Worm (Caenorhabditis elegans) whole organism, midembryonic: Measurements from ENCODE around the gene vps-35.
A peak's percentile ranks its signal among the peaks of the same experiment; 100 is the strongest.

ENCODE experiments used
- T22C8.4 ChIP-seq: fragments of 200-800 bp; sonication (Bioruptor generic); IDR thresholded peaks from 2 replicates; pipeline ENCODE4 v1.3.6; 2022; ENCODE audit warnings: missing genetic modification characterization, missing compliant biosample characterization
- cog-1 ChIP-seq: sonication (generic microtip); optimal IDR thresholded peaks from 2 replicates; lab custom pipeline; 2016; ENCODE audit warnings: missing genetic modification characterization, missing compliant biosample characterization
- flt-1 ChIP-seq: fragments of 200-800 bp; sonication (Bioruptor generic); IDR thresholded peaks from 2 replicates; pipeline ENCODE4 v1.3.6; 2022; ENCODE audit warnings: missing genetic modification characterization, missing compliant biosample characterization
- klf-2 ChIP-seq: fragments of 200-800 bp; sonication (Bioruptor generic); conservative IDR thresholded peaks from 2 replicates; pipeline ENCODE4 v1.3.6; 2022; ENCODE audit warnings: missing genetic modification reagents, missing genetic modification characterization, missing compliant biosample characterization
- med-1 ChIP-seq: sonication (generic microtip); optimal IDR thresholded peaks from 2 replicates; lab custom pipeline; 2017; ENCODE audit warnings: missing genetic modification characterization, mild to moderate bottlenecking, missing compliant biosample characterization, antibody characterized with exemption, missing genetic modification reagents; ENCODE audit not compliant: insufficient read depth
- ref-1 ChIP-seq: fragments of 200-800 bp; sonication (Bioruptor generic); conservative IDR thresholded peaks from 2 replicates; pipeline ENCODE4 v1.3.6; 2022; ENCODE audit warnings: missing genetic modification reagents, missing genetic modification characterization, missing compliant biosample characterization
- tab-1 ChIP-seq: fragments of 200-800 bp; sonication (Bioruptor generic); IDR thresholded peaks from 2 replicates; pipeline ENCODE4 v1.3.6; 2022; ENCODE audit warnings: missing genetic modification characterization, missing compliant biosample characterization
- ztf-23 ChIP-seq: fragments of 200-800 bp; sonication (Bioruptor generic); IDR thresholded peaks from 2 replicates; pipeline ENCODE4 v1.3.6; 2022; ENCODE audit warnings: missing genetic modification reagents, missing genetic modification characterization, missing compliant biosample characterization
- ztf-29 ChIP-seq: fragments of 200-800 bp; sonication (Bioruptor generic); IDR thresholded peaks from 2 replicates; pipeline ENCODE4 v1.3.6; 2022; ENCODE audit warnings: missing genetic modification reagents, missing genetic modification characterization, missing compliant biosample characterization

The vps-35 gene

ce11 chrII:5907482-5907881 lies at the start of gene vps-35:
TSS of gene vps-35 (plus strand) at chrII:5907816.
- TF ChIP-seq ref-1 (GFP tag; lab: Robert Waterston, UW), result no peak
- no peak; the same call in 1 of the 2 replicates for TF ChIP-seq klf-2 (GFP tag; lab: Robert Waterston, UW)
- TF ChIP-seq tab-1 (GFP tag; lab: Robert Waterston, UW), result no peak
- no peak for TF ChIP-seq cog-1 (tag; lab: Kevin White, UChicago)
- TF ChIP-seq ztf-29 (GFP tag; lab: Robert Waterston, UW), result no peak
- TF ChIP-seq T22C8.4 (GFP tag; lab: Robert Waterston, UW), result no peak
- TF ChIP-seq ztf-23, result no peak
- TF ChIP-seq flt-1 (GFP tag; lab: Robert Waterston, UW), result no peak
- no peak for TF ChIP-seq med-1

ce11 chrII:5858322-5858721 lies 49.3 kb upstream of the vps-35 start, which contains the start of gene F55C12.4:
TSS of gene F55C12.4 (minus strand) at chrII:5858422.
- TF ChIP-seq T22C8.4 (GFP tag; lab: Robert Waterston, UW) (no peak), flt-1 (GFP tag; lab: Robert Waterston, UW) (no peak), cog-1 (tag; lab: Kevin White, UChicago) (no peak), ref-1 (GFP tag; lab: Robert Waterston, UW) (no peak), med-1 (no peak), klf-2 (GFP tag; lab: Robert Waterston, UW) (no peak), ztf-23 (no peak), tab-1 (GFP tag; lab: Robert Waterston, UW) (no peak)

ce11 chrII:5860621-5861020 lies 47.0 kb upstream of the vps-35 start:
- TF ChIP-seq ref-1 (GFP tag; lab: Robert Waterston, UW) (no peak), flt-1 (GFP tag; lab: Robert Waterston, UW) (no peak), klf-2 (GFP tag; lab: Robert Waterston, UW) (no peak), T22C8.4 (GFP tag; lab: Robert Waterston, UW) (no peak), med-1 (no peak), ztf-29 (GFP tag; lab: Robert Waterston, UW) (no peak)

- TF ChIP-seq med-1, result no peak
- no peak for TF ChIP-seq tab-1 (GFP tag; lab: Robert Waterston, UW)
- no peak for TF ChIP-seq T22C8.4 (GFP tag; lab: Robert Waterston, UW)
- TF ChIP-seq ref-1 (GFP tag; lab: Robert Waterston, UW), result no peak
- no peak for TF ChIP-seq flt-1 (GFP tag; lab: Robert Waterston, UW)
- no peak for TF ChIP-seq cog-1 (tag; lab: Kevin White, UChicago)
- no peak for TF ChIP-seq ztf-23
- TF ChIP-seq klf-2 (GFP tag; lab: Robert Waterston, UW), result no peak
- no peak for TF ChIP-seq ztf-29 (GFP tag; lab: Robert Waterston, UW)
Observed at ce11 chrII:5863893-5864292, 43.7 kb upstream of the vps-35 start, which contains the start of gene tag-234. TSS of gene tag-234 (plus strand) at chrII:5864193.

- TF ChIP-seq ztf-29 (GFP tag; lab: Robert Waterston, UW), result no peak
- TF ChIP-seq klf-2 (GFP tag; lab: Robert Waterston, UW), result no peak
- TF ChIP-seq ref-1 (GFP tag; lab: Robert Waterston, UW), result no peak
- TF ChIP-seq med-1, result no peak
- TF ChIP-seq ztf-23, result no peak
- no peak for TF ChIP-seq T22C8.4 (GFP tag; lab: Robert Waterston, UW)
- TF ChIP-seq cog-1 (tag; lab: Kevin White, UChicago), result no peak
- no peak for TF ChIP-seq flt-1 (GFP tag; lab: Robert Waterston, UW)
- TF ChIP-seq tab-1 (GFP tag; lab: Robert Waterston, UW), result no peak
Observed at ce11 chrII:5865405-5866308, 42.0 kb upstream of the vps-35 start, which contains the start of gene F55C12.19. TSS of gene F55C12.19 (plus strand) at chrII:5866139.

- TF ChIP-seq flt-1 (GFP tag; lab: Robert Waterston, UW) (no peak), klf-2 (GFP tag; lab: Robert Waterston, UW) (no peak), ztf-23 (no peak), tab-1 (GFP tag; lab: Robert Waterston, UW) (no peak), cog-1 (tag; lab: Kevin White, UChicago) (no peak), T22C8.4 (GFP tag; lab: Robert Waterston, UW) (no peak), ztf-29 (GFP tag; lab: Robert Waterston, UW) (no peak), med-1 (no peak), ref-1 (GFP tag; lab: Robert Waterston, UW) (no peak)
Observed at ce11 chrII:5866920-5867319, 40.7 kb upstream of the vps-35 start.

ce11 chrII:5871508-5871907 lies 36.1 kb upstream of the vps-35 start:
- no peak for TF ChIP-seq ref-1 (GFP tag; lab: Robert Waterston, UW)
- no peak for TF ChIP-seq tab-1 (GFP tag; lab: Robert Waterston, UW)
- no peak for TF ChIP-seq T22C8.4 (GFP tag; lab: Robert Waterston, UW)
- TF ChIP-seq ztf-23, result no peak

ce11 chrII:5872414-5872813 lies 35.2 kb upstream of the vps-35 start:
- TF ChIP-seq ztf-29 (GFP tag; lab: Robert Waterston, UW), result no peak
- TF ChIP-seq ref-1 (GFP tag; lab: Robert Waterston, UW), result no peak
- no peak for TF ChIP-seq flt-1 (GFP tag; lab: Robert Waterston, UW)
- TF ChIP-seq klf-2 (GFP tag; lab: Robert Waterston, UW), result no peak
- no peak for TF ChIP-seq T22C8.4 (GFP tag; lab: Robert Waterston, UW)
- TF ChIP-seq med-1, result no peak
- no peak for TF ChIP-seq tab-1 (GFP tag; lab: Robert Waterston, UW)
- TF ChIP-seq cog-1 (tag; lab: Kevin White, UChicago), result no peak
- no peak for TF ChIP-seq ztf-23

ce11 chrII:5873564-5874070 lies 34.0 kb upstream of the vps-35 start, which contains the start of gene tex-2:
TSS of gene tex-2 (minus strand) at chrII:5873614.
- 0 out of 2 replicates have a peak, but pooled peaks have one; percentile 39 for TF ChIP-seq ztf-23
- TF ChIP-seq ztf-29 (GFP tag; lab: Robert Waterston, UW), result no peak
